Fruit fly (Drosophila melanogaster) whole organism: ENCODE data around the gene CG32447.

Experiments
- CG8478 ChIP-seq: fragments of >200 bp; optimal IDR thresholded peaks from 2 replicates; lab custom pipeline; 2018; ENCODE audit warnings: inconsistent platforms
- psq ChIP-seq: fragments of >200 bp; optimal IDR thresholded peaks from 2 replicates; lab custom pipeline; 2017

- TF ChIP-seq psq (no peak), CG8478 (no peak)
Measured at dm6 chr3L:21679687-21680086, 26.5 kb downstream of the CG32447 start, which contains the start of the genes Als2 and CG11248.
